Worm (Caenorhabditis elegans) whole organism, mixed stage, embryonic: Measurements from ENCODE around the gene mog-1.

Experiments
- bed-3 ChIP-seq: fragments of 200-800 bp; sonication (Bioruptor generic); optimal IDR thresholded peaks from 3 replicates; lab custom pipeline; 2018; ENCODE audit warnings: mild to moderate bottlenecking, missing genetic modification characterization, moderate library complexity, missing compliant biosample characterization
- blmp-1 ChIP-seq: fragments of 150-350 bp; optimal IDR thresholded peaks from 2 replicates; lab custom pipeline; 2014; ENCODE audit warnings: missing biosample characterization, missing genetic modification characterization
- ceh-39 ChIP-seq: fragments of 150-350 bp; optimal IDR thresholded peaks from 2 replicates; lab custom pipeline; 2014; ENCODE audit warnings: missing biosample characterization, missing genetic modification characterization
- ceh-43 ChIP-seq: fragments of 200-800 bp; sonication (Bioruptor generic); optimal IDR thresholded peaks from 2 replicates; lab custom pipeline; 2018; ENCODE audit warnings: mild to moderate bottlenecking, missing genetic modification characterization, moderate library complexity, missing compliant biosample characterization
- ceh-83 ChIP-seq: fragments of 200-800 bp; sonication (Bioruptor generic); optimal IDR thresholded peaks from 2 replicates; lab custom pipeline; 2018; ENCODE audit warnings: mild to moderate bottlenecking, missing genetic modification characterization, missing compliant biosample characterization
- ces-1 ChIP-seq: fragments of 150-350 bp; optimal IDR thresholded peaks from 2 replicates; lab custom pipeline; 2014; ENCODE audit warnings: missing biosample characterization, missing genetic modification reagents, missing genetic modification characterization
- cnd-1 ChIP-seq: fragments of 200-800 bp; sonication (Bioruptor generic); optimal IDR thresholded peaks from 2 replicates; lab custom pipeline; 2018; ENCODE audit warnings: mild to moderate bottlenecking, missing genetic modification characterization, missing compliant biosample characterization
- drap-1 ChIP-seq: fragments of 200-800 bp; sonication (Bioruptor generic); optimal IDR thresholded peaks from 3 replicates; lab custom pipeline; 2018; ENCODE audit warnings: mild to moderate bottlenecking, missing genetic modification characterization, missing compliant biosample characterization
- elt-1 ChIP-seq: sonication (generic microtip); optimal IDR thresholded peaks from 2 replicates; lab custom pipeline; 2017; ENCODE audit warnings: missing genetic modification characterization, mild to moderate bottlenecking, missing compliant biosample characterization, antibody characterized with exemption, moderate library complexity, borderline replicate concordance; ENCODE audit not compliant: insufficient read depth
- elt-3 ChIP-seq: fragments of 150-350 bp; optimal IDR thresholded peaks from 2 replicates; lab custom pipeline; 2014; ENCODE audit warnings: missing biosample characterization, missing genetic modification characterization
- hlh-1 ChIP-seq: fragments of 150-350 bp; optimal IDR thresholded peaks from 2 replicates; lab custom pipeline; 2014; ENCODE audit warnings: missing biosample characterization, missing genetic modification reagents, missing genetic modification characterization
- lin-13 ChIP-seq: fragments of 150-350 bp; optimal IDR thresholded peaks from 2 replicates; lab custom pipeline; 2014; ENCODE audit warnings: missing biosample characterization, missing genetic modification characterization
- lin-32 ChIP-seq: fragments of 200-800 bp; sonication (Bioruptor generic); optimal IDR thresholded peaks from 2 replicates; lab custom pipeline; 2018; ENCODE audit warnings: mild to moderate bottlenecking, missing genetic modification characterization, missing compliant biosample characterization
- lsy-2 ChIP-seq: fragments of 150-350 bp; optimal IDR thresholded peaks from 2 replicates; lab custom pipeline; 2014; ENCODE audit warnings: missing biosample characterization, missing genetic modification characterization
- mab-5 ChIP-seq: fragments of 150-350 bp; optimal IDR thresholded peaks from 2 replicates; lab custom pipeline; 2014; ENCODE audit warnings: missing biosample characterization, missing genetic modification characterization
- mep-1 ChIP-seq: fragments of 150-350 bp; optimal IDR thresholded peaks from 2 replicates; lab custom pipeline; 2017; ENCODE audit warnings: missing biosample characterization, missing genetic modification reagents, missing genetic modification characterization, inconsistent platforms
- mls-2 ChIP-seq: sonication (generic microtip); optimal IDR thresholded peaks from 2 replicates; lab custom pipeline; 2016; ENCODE audit warnings: mild to moderate bottlenecking, missing genetic modification characterization, moderate library complexity, missing compliant biosample characterization
- nhr-12 ChIP-seq: fragments of 150-350 bp; optimal IDR thresholded peaks from 2 replicates; lab custom pipeline; 2014; ENCODE audit warnings: missing biosample characterization, missing genetic modification characterization
- nhr-2 ChIP-seq: fragments of 150-350 bp; optimal IDR thresholded peaks from 2 replicates; lab custom pipeline; 2014; ENCODE audit warnings: missing biosample characterization, missing genetic modification characterization
- nhr-28 ChIP-seq: fragments of 150-350 bp; optimal IDR thresholded peaks from 2 replicates; lab custom pipeline; 2014; ENCODE audit warnings: missing biosample characterization, missing genetic modification characterization
- nhr-76 ChIP-seq: sonication (generic microtip); optimal IDR thresholded peaks from 2 replicates; lab custom pipeline; 2017; ENCODE audit warnings: missing biosample characterization, missing genetic modification characterization
- pha-4 ChIP-seq: fragments of 150-350 bp; optimal IDR thresholded peaks from 2 replicates; lab custom pipeline; 2018; ENCODE audit warnings: missing biosample characterization, missing genetic modification reagents, missing genetic modification characterization
- snpc-4 ChIP-seq: fragments of 150-350 bp; optimal IDR thresholded peaks from 2 replicates; lab custom pipeline; 2014; ENCODE audit warnings: missing biosample characterization, missing genetic modification characterization
- sptf-1 ChIP-seq: sonication (generic microtip); optimal IDR thresholded peaks from 2 replicates; lab custom pipeline; 2017; ENCODE audit warnings: mild to moderate bottlenecking, missing genetic modification characterization, moderate library complexity, missing compliant biosample characterization
- tbx-8 ChIP-seq: fragments of 200-800 bp; sonication (Bioruptor generic); optimal IDR thresholded peaks from 2 replicates; lab custom pipeline; 2018; ENCODE audit warnings: mild to moderate bottlenecking, missing genetic modification characterization, moderate library complexity, missing compliant biosample characterization
- unc-120 ChIP-seq: sonication (generic microtip); optimal IDR thresholded peaks from 2 replicates; lab custom pipeline; 2017; ENCODE audit warnings: missing genetic modification characterization, missing compliant biosample characterization; ENCODE audit not compliant: poor library complexity, severe bottlenecking
- unc-39 ChIP-seq: fragments of 150-350 bp; optimal IDR thresholded peaks from 2 replicates; lab custom pipeline; 2014; ENCODE audit warnings: missing biosample characterization, missing genetic modification characterization
- unc-62 ChIP-seq: fragments of 150-350 bp; optimal IDR thresholded peaks from 2 replicates; lab custom pipeline; 2014; ENCODE audit warnings: missing biosample characterization, missing genetic modification reagents, missing genetic modification characterization
- zip-8 ChIP-seq: fragments of 150-350 bp; optimal IDR thresholded peaks from 2 replicates; lab custom pipeline; 2014; ENCODE audit warnings: missing biosample characterization, missing genetic modification characterization
- ztf-11 ChIP-seq: fragments of 150-350 bp; optimal IDR thresholded peaks from 2 replicates; lab custom pipeline; 2014; ENCODE audit warnings: missing biosample characterization, missing genetic modification characterization

The mog-1 gene

DNA sequence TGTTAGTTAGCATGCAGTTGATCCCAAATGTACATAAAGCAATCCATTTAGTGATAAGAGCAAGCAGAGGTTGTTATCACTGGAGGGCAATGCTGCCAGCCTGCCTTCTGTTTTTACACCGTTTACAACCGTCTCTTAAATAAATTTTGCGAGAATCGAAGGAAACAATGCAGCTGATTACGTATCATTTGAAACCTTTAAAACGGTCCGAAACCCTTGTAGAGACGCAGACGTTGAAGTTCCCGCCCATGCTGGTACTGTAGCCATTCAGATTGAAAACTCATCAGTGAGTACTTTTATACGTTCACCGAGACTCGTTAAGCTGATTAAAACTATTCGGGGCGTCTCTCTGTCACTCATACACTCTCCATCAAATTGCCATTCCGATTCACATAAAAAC lies 25.6 kb downstream of the mog-1 start:
- no peak for TF ChIP-seq lsy-2 (tag; lab: Kevin White, UChicago)
- no peak for TF ChIP-seq ceh-83 (GFP tag; lab: Kevin White, UChicago)
- no peak for TF ChIP-seq sptf-1 (tag; lab: Kevin White, UChicago)
- TF ChIP-seq lin-32 (GFP tag; lab: Kevin White, UChicago), result no peak
- no peak for TF ChIP-seq ceh-39
- no peak for TF ChIP-seq unc-120
- no peak for TF ChIP-seq ceh-43 (GFP tag; lab: Kevin White, UChicago)

DNA sequence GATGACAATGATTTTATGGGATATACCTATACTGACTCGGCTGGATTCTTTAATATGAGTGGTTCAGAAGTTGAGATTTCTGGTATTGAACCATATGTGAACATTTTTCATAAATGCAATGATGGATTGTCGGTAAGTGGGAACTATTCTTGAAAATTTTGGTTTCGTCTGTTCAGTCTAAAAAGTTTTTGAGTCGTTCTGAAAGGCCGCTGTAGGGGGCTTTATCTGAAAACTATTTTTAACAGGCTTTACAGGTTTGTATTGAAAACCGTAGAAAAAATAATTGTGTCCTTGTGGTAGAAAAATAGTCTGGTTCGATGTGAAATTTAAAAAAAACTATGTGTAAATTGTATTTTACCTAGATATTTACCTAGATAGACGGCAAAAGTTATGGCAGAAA lies 26.5 kb downstream of the mog-1 start:
- TF ChIP-seq zip-8 (tag; lab: Kevin White, UChicago) (no peak), ceh-43 (GFP tag; lab: Kevin White, UChicago) (no peak)
- TF ChIP-seq, all 35 proteins: peak for 0

DNA sequence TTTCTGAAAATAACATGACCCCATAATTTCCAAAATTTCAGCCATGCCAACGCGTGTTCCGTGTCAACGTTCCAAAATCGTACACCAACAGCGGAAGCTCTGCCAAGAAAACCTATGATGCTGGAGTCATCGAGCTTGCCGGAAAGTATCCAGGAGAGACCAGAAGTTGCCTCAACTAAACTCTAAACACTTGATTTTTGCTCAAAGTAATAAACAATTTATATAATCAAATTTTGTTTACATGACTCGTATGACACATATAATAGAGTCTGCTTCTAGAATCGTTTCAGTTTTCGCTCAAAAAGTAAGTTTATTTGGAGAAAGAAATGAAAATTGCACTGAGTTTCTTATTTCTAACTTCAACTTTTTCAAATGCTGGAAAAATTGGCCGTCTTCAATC lies 27.2 kb downstream of the mog-1 start, which contains the start of gene ttr-1:
TSS of gene ttr-1 (plus strand) at position 301 of the 400 bp plus-strand sequence.
- no peak for TF ChIP-seq nhr-2

DNA sequence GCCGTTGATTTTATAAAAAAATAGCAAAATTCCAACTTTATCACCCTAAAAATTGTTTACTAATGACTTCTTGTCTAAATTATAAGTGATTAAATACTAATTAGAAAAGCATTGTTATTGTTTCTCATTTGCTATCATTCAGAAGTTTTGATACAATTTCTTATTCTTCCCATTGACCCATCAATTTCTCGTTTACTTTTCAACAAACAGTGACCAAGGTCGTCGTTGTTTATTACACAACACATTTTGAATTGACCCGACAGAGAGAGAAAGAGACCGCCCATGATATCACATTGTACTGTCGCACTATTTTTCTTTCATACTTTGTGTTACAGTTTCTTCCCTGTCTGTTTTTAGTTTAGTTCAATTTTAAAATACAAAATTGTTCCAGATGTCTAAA lies 28.6 kb downstream of the mog-1 start, which contains the start of gene ttr-2:
TSS of gene ttr-2 (plus strand) at position 392 of the 400 bp plus-strand sequence.
- TF ChIP-seq nhr-28 (no peak), ztf-11 (tag; lab: Kevin White, UChicago) (no peak), unc-39 (no peak), sptf-1 (tag; lab: Kevin White, UChicago) (no peak), hlh-1 (tag; lab: Kevin White, UChicago) (no peak), mab-5 (tag; lab: Kevin White, UChicago) (no peak), zip-8 (tag; lab: Kevin White, UChicago) (no peak), pha-4 (tag; lab: Kevin White, UChicago) (no peak), nhr-76 (tag; lab: Kevin White, UChicago) (no peak), mls-2 (tag; lab: Kevin White, UChicago) (no peak), mep-1 (tag; lab: Kevin White, UChicago) (no peak), ces-1 (no peak), ceh-83 (GFP tag; lab: Kevin White, UChicago) (no peak), drap-1 (GFP tag; lab: Kevin White, UChicago) (no peak), bed-3 (GFP tag; lab: Kevin White, UChicago) (no peak), elt-3 (no peak), elt-1 (tag; lab: Kevin White, UChicago) (no peak)

DNA sequence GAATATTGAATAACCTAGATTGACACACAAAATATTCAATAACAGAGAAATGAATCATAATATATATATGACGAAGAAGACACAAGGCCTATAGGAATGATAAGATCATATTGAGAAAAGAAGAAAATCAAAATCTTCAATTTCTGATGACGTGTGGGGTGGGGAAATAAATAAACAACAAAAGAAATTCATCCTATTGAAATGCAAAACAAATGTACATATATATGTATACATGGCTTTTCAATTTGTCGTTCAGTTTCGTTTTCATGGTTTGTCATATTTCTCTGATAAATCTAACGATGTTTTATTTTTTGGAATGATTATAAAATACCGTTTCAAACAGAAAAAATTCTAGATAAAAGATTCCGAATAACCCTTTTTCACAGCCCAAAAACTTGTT lies 29.4 kb downstream of the mog-1 start, which contains the start of gene ttr-3:
TSS of gene ttr-3 (minus strand) at position 101 of the 400 bp plus-strand sequence.
- no peak for TF ChIP-seq ztf-11 (tag; lab: Kevin White, UChicago)
- TF ChIP-seq nhr-12 (tag; lab: Kevin White, UChicago), result no peak
- TF ChIP-seq zip-8 (tag; lab: Kevin White, UChicago), result no peak
- no peak for TF ChIP-seq nhr-28
- no peak for TF ChIP-seq mab-5 (tag; lab: Kevin White, UChicago)
- TF ChIP-seq unc-62 (GFP tag; lab: Kevin White, UChicago), result no peak
- TF ChIP-seq elt-1 (tag; lab: Kevin White, UChicago), result no peak
- TF ChIP-seq ceh-39, result no peak
- TF ChIP-seq blmp-1 (tag; lab: Kevin White, UChicago), result no peak
- no peak for TF ChIP-seq lin-32 (GFP tag; lab: Kevin White, UChicago)
- no peak for TF ChIP-seq unc-39
- no peak for TF ChIP-seq lin-13 (tag; lab: Kevin White, UChicago)
- TF ChIP-seq mls-2 (tag; lab: Kevin White, UChicago), result no peak
- TF ChIP-seq hlh-1 (tag; lab: Kevin White, UChicago), result no peak
- TF ChIP-seq sptf-1 (tag; lab: Kevin White, UChicago), result no peak
- no peak for TF ChIP-seq mep-1 (tag; lab: Kevin White, UChicago)
- no peak for TF ChIP-seq lsy-2 (tag; lab: Kevin White, UChicago)
- no peak for TF ChIP-seq ces-1
- no peak for TF ChIP-seq elt-3

DNA sequence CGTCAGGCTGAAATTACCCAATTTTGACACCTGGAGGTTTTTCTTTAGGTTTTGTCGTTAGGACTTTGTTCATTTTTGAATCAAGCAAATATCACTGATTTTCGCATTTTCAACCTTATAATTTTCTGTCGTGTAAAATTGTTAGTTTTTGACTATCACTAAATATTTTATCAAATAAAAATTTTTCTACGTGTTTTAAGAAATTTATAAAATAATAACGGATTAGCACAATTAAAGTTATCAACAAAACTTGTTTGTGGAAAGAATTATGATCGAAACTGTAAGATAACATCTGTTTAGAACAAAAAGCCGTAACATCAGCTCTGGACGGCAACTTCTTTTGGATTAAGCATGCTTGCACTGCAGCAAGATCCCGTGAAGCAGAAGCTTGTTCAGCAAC lies 33.1 kb downstream of the mog-1 start, which contains the start of gene cbp-2:
TSS of gene cbp-2 (plus strand) at position 301 of the 400 bp plus-strand sequence.
- TF ChIP-seq lin-13 (tag; lab: Kevin White, UChicago) (no peak), unc-39 (no peak), nhr-28 (no peak), tbx-8 (GFP tag; lab: Kevin White, UChicago) (no peak), bed-3 (GFP tag; lab: Kevin White, UChicago) (no peak), nhr-76 (tag; lab: Kevin White, UChicago) (no peak), snpc-4 (tag; lab: Kevin White, UChicago) (no peak), lsy-2 (tag; lab: Kevin White, UChicago) (no peak), drap-1 (GFP tag; lab: Kevin White, UChicago) (no peak), ceh-43 (GFP tag; lab: Kevin White, UChicago) (no peak), ztf-11 (tag; lab: Kevin White, UChicago) (no peak), ceh-83 (GFP tag; lab: Kevin White, UChicago) (no peak), cnd-1 (tag; lab: Kevin White, UChicago) (no peak), mep-1 (tag; lab: Kevin White, UChicago) (no peak)
